ENCODE assay signal across 1 fruit fly cellular context in the genomic region with DNA sequence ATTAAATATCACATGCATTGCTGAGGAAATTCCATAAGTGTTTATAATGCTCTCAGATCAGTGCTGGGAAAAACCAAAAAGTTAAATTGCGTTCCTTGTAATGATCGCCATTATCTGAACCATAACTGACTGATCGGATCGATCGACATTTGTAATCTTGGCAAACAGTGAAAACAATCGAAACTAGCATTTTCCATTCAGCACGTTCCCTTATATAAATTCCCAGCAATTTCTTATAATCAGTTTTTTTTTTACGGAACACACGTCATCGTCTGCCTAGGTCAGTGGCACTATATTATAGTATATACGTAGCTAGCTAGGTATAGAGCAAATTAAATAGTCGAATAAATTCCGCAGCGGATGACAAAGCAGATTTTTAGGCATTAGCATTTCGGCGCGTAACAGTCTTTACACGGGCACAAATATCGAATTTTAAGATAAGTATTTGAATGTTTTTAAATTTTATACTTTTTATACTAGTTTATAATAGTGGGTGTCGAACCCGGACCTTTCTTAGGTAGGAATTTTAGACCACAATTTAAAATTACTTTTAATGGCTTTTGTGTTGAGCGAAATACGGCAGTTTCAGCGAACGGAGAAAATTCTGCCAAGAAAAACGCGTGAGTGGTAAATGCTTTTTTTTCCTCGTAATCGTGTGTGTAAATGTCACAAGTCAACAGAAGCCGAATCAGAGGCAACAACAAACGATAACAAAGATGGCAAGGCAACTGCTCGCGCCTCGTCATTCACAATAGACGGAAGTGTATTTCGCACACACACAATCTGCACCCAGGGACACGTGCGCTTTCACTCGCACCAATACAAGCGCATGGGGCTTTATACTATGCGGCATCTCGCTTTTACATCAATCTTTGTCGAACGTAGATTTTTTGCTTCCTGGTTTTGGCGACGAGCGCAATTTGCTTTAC.
TF ChIP-seq lines count a peak whose summit lies in the region.

No protein-coding gene starts in this region.

TF ChIP-seq in whole organism, embryonic, 481 proteins besides CTCF, POLR2A, EP300 and RAD21 (continued from another document and continues in another):
- no peak for TF ChIP-seq CG6854 (GFP tag; optimal IDR thresholded peaks at IDR 0.05; lab: Kevin White, UChicago)
- peak; percentile 35 for TF ChIP-seq lab (GFP tag; optimal IDR thresholded peaks at IDR 0.05; lab: Kevin White, UChicago)
- TF ChIP-seq cas (GFP tag; IDR thresholded peaks at IDR 0.05; lab: Robert Waterston, UW): no peak
- 0 out of 2 replicates have a peak, but pooled peaks have one; percentile 47 for TF ChIP-seq Atf6 (GFP tag; IDR thresholded peaks at IDR 0.05; lab: Robert Waterston, UW)
- TF ChIP-seq insv (GFP tag; optimal IDR thresholded peaks at IDR 0.05; lab: Kevin White, UChicago): no peak
- no peak for TF ChIP-seq CG15479 (GFP tag; optimal IDR thresholded peaks at IDR 0.05; lab: Kevin White, UChicago)
- no peak for TF ChIP-seq CG15514 (GFP tag; optimal IDR thresholded peaks at IDR 0.05; lab: Kevin White, UChicago)
- TF ChIP-seq sd (tag; optimal IDR thresholded peaks at IDR 0.05; lab: Kevin White, UChicago): peak; percentile 73
- no peak for TF ChIP-seq CG10565 (GFP tag; optimal IDR thresholded peaks at IDR 0.05; lab: Kevin White, UChicago)
- no peak for TF ChIP-seq Sry-δ (GFP tag; optimal IDR thresholded peaks at IDR 0.05; lab: Kevin White, UChicago)
- no peak for TF ChIP-seq Six4 (GFP tag; optimal IDR thresholded peaks at IDR 0.05; lab: Kevin White, UChicago)
- no peak for TF ChIP-seq emc (GFP tag; optimal IDR thresholded peaks at IDR 0.05; lab: Kevin White, UChicago)
- no peak for TF ChIP-seq Taf1 (GFP tag; IDR thresholded peaks at IDR 0.05; lab: Robert Waterston, UW)
- TF ChIP-seq dati (GFP tag; IDR thresholded peaks at IDR 0.05; lab: Robert Waterston, UW): no peak
- no peak for TF ChIP-seq Dfd (GFP tag; optimal IDR thresholded peaks at IDR 0.05; lab: Kevin White, UChicago)
- TF ChIP-seq sna (GFP tag; IDR thresholded peaks at IDR 0.05; lab: Robert Waterston, UW; ENCODE audit: partially characterized antibody): no peak
- peak; percentile 27; the same call in 1 of the 2 replicates for TF ChIP-seq Xrp1 (GFP tag; IDR thresholded peaks at IDR 0.05; lab: Robert Waterston, UW)
- TF ChIP-seq CG6175 (GFP tag; IDR thresholded peaks at IDR 0.05; lab: Robert Waterston, UW): peak; percentile 68; the same call in 2 of the 3 replicates
- TF ChIP-seq CG9817 (tag; optimal IDR thresholded peaks at IDR 0.05; lab: Kevin White, UChicago): no peak
- TF ChIP-seq Lpt (GFP tag; optimal IDR thresholded peaks at IDR 0.05; lab: Kevin White, UChicago): no peak
- no peak for TF ChIP-seq CG9609 (GFP tag; optimal IDR thresholded peaks at IDR 0.05; lab: Kevin White, UChicago)
- no peak for TF ChIP-seq pfk (GFP tag; optimal IDR thresholded peaks at IDR 0.05; lab: Kevin White, UChicago)
- TF ChIP-seq CG7963 (GFP tag; IDR thresholded peaks at IDR 0.05; lab: Robert Waterston, UW; ENCODE audit: partially characterized antibody): no peak
- no peak for TF ChIP-seq CG5953 (GFP tag; IDR thresholded peaks at IDR 0.05; lab: Robert Waterston, UW)
- TF ChIP-seq CG13287 (GFP tag; IDR thresholded peaks at IDR 0.05; lab: Robert Waterston, UW; ENCODE audit: partially characterized antibody): no peak
- TF ChIP-seq CG12769 (tag; optimal IDR thresholded peaks at IDR 0.05; lab: Kevin White, UChicago): peak; percentile 40
- peak; percentile 74 for TF ChIP-seq cwo (GFP tag; optimal IDR thresholded peaks at IDR 0.05; lab: Kevin White, UChicago)
- no peak for TF ChIP-seq Doc3 (GFP tag; IDR thresholded peaks at IDR 0.05; lab: Robert Waterston, UW; ENCODE audit: partially characterized antibody)
- no peak for TF ChIP-seq CG10366 (GFP tag; IDR thresholded peaks at IDR 0.05; lab: Robert Waterston, UW)
- TF ChIP-seq Poxn (GFP tag; IDR thresholded peaks at IDR 0.05; lab: Robert Waterston, UW): no peak
- no peak for TF ChIP-seq NFAT (GFP tag; IDR thresholded peaks at IDR 0.05; lab: Robert Waterston, UW)
- no peak for TF ChIP-seq tgo (GFP tag; IDR thresholded peaks at IDR 0.05; lab: Robert Waterston, UW)
- TF ChIP-seq CG4328 (GFP tag; optimal IDR thresholded peaks at IDR 0.05; lab: Kevin White, UChicago): no peak
- no peak for TF ChIP-seq wdn (GFP tag; IDR thresholded peaks at IDR 0.05; lab: Robert Waterston, UW)
- no peak for TF ChIP-seq kay (GFP tag; optimal IDR thresholded peaks at IDR 0.05; lab: Kevin White, UChicago)
- TF ChIP-seq Hr78 (GFP tag; optimal IDR thresholded peaks at IDR 0.05; lab: Kevin White, UChicago): no peak
- TF ChIP-seq ind (GFP tag; optimal IDR thresholded peaks at IDR 0.05; lab: Kevin White, UChicago): no peak
- no peak for TF ChIP-seq CG6254 (GFP tag; optimal IDR thresholded peaks at IDR 0.05; lab: Kevin White, UChicago)
- no peak for TF ChIP-seq ems (GFP tag; optimal IDR thresholded peaks at IDR 0.05; lab: Kevin White, UChicago)
- no peak for TF ChIP-seq CG14667 (GFP tag; IDR thresholded peaks at IDR 0.05; lab: Robert Waterston, UW)
- no peak for TF ChIP-seq CG11093 (GFP tag; IDR thresholded peaks at IDR 0.05; lab: Robert Waterston, UW)
- TF ChIP-seq nmo (GFP tag; optimal IDR thresholded peaks at IDR 0.05; lab: Kevin White, UChicago): no peak
- TF ChIP-seq CG9876 (GFP tag; optimal IDR thresholded peaks at IDR 0.05; lab: Kevin White, UChicago): no peak
- TF ChIP-seq oc (tag; optimal IDR thresholded peaks at IDR 0.05; lab: Kevin White, UChicago): no peak
- no peak for TF ChIP-seq CG11504 (tag; optimal IDR thresholded peaks at IDR 0.05; lab: Kevin White, UChicago)
- no peak for TF ChIP-seq CG17912 (GFP tag; optimal IDR thresholded peaks at IDR 0.05; lab: Kevin White, UChicago)
- TF ChIP-seq CG4820 (GFP tag; optimal IDR thresholded peaks at IDR 0.05; lab: Kevin White, UChicago): no peak
- no peak for TF ChIP-seq dm (GFP tag; optimal IDR thresholded peaks at IDR 0.05; lab: Kevin White, UChicago)
- TF ChIP-seq CG8478 (optimal IDR thresholded peaks at IDR 0.05; lab: Kevin White, UChicago): no peak
- no peak for TF ChIP-seq Hr39 (optimal IDR thresholded peaks at IDR 0.05; lab: Kevin White, UChicago)
- no peak for TF ChIP-seq eve (GFP tag; optimal IDR thresholded peaks at IDR 0.05; lab: Kevin White, UChicago)
- TF ChIP-seq Nf-YA (GFP tag; IDR thresholded peaks at IDR 0.05; lab: Robert Waterston, UW): no peak
- TF ChIP-seq Hr3 (GFP tag; optimal IDR thresholded peaks at IDR 0.05; lab: Kevin White, UChicago): no peak
- TF ChIP-seq Sox100B (GFP tag; optimal IDR thresholded peaks at IDR 0.05; lab: Kevin White, UChicago): no peak
- TF ChIP-seq usp (GFP tag; optimal IDR thresholded peaks at IDR 0.05; lab: Kevin White, UChicago): no peak
- TF ChIP-seq gcm2 (GFP tag; optimal IDR thresholded peaks at IDR 0.05; lab: Kevin White, UChicago): no peak
- TF ChIP-seq CG5180 (GFP tag; optimal IDR thresholded peaks at IDR 0.05; lab: Kevin White, UChicago): no peak
- peak; percentile 13 for TF ChIP-seq Deaf1 (tag; optimal IDR thresholded peaks at IDR 0.05; lab: Kevin White, UChicago)
- no peak for TF ChIP-seq Hsf (GFP tag; optimal IDR thresholded peaks at IDR 0.05; lab: Kevin White, UChicago)
- TF ChIP-seq CG12659 (GFP tag; optimal IDR thresholded peaks at IDR 0.05; lab: Kevin White, UChicago): no peak
- no peak for TF ChIP-seq lola (GFP tag; optimal IDR thresholded peaks at IDR 0.05; lab: Kevin White, UChicago)
- no peak for TF ChIP-seq CG5245 (GFP tag; optimal IDR thresholded peaks at IDR 0.05; lab: Kevin White, UChicago)
- TF ChIP-seq Scr (GFP tag; IDR thresholded peaks at IDR 0.05; lab: Robert Waterston, UW; ENCODE audit: partially characterized antibody): no peak
- no peak for TF ChIP-seq Atf-2 (GFP tag; optimal IDR thresholded peaks at IDR 0.05; lab: Kevin White, UChicago)
- no peak for TF ChIP-seq CG3838 (GFP tag; optimal IDR thresholded peaks at IDR 0.05; lab: Kevin White, UChicago)
- no peak for TF ChIP-seq CG31388 (GFP tag; optimal IDR thresholded peaks at IDR 0.05; lab: Kevin White, UChicago)
- no peak for TF ChIP-seq CG12942 (GFP tag; optimal IDR thresholded peaks at IDR 0.05; lab: Kevin White, UChicago)
- no peak for TF ChIP-seq CG15696 (tag; optimal IDR thresholded peaks at IDR 0.05; lab: Kevin White, UChicago)
- TF ChIP-seq Ravus (GFP tag; IDR thresholded peaks at IDR 0.05; lab: Robert Waterston, UW): no peak
- TF ChIP-seq HmgD (GFP tag; optimal IDR thresholded peaks at IDR 0.05; lab: Kevin White, UChicago): no peak
- TF ChIP-seq Dbx (GFP tag; IDR thresholded peaks at IDR 0.05; lab: Robert Waterston, UW): no peak
- TF ChIP-seq gsb-n (tag; optimal IDR thresholded peaks at IDR 0.05; lab: Kevin White, UChicago): no peak
- TF ChIP-seq CG2202 (tag; optimal IDR thresholded peaks at IDR 0.05; lab: Kevin White, UChicago): no peak
- no peak for TF ChIP-seq kni (GFP tag; optimal IDR thresholded peaks at IDR 0.05; lab: Kevin White, UChicago)
- TF ChIP-seq C15 (GFP tag; IDR thresholded peaks at IDR 0.05; lab: Robert Waterston, UW): no peak
- TF ChIP-seq row (GFP tag; IDR thresholded peaks at IDR 0.05; lab: Robert Waterston, UW): no peak
- TF ChIP-seq CG8281 (tag; optimal IDR thresholded peaks at IDR 0.05; lab: Kevin White, UChicago): no peak
- TF ChIP-seq ERR (GFP tag; optimal IDR thresholded peaks at IDR 0.05; lab: Kevin White, UChicago): no peak
- no peak for TF ChIP-seq BtbVII (GFP tag; optimal IDR thresholded peaks at IDR 0.05; lab: Kevin White, UChicago)
- no peak for TF ChIP-seq CG33213 (GFP tag; optimal IDR thresholded peaks at IDR 0.05; lab: Kevin White, UChicago)
- no peak for TF ChIP-seq gcm (GFP tag; optimal IDR thresholded peaks at IDR 0.05; lab: Kevin White, UChicago)
- no peak for TF ChIP-seq btn (GFP tag; optimal IDR thresholded peaks at IDR 0.05; lab: Kevin White, UChicago)
- no peak for TF ChIP-seq inv (GFP tag; IDR thresholded peaks at IDR 0.05; lab: Robert Waterston, UW; ENCODE audit: partially characterized antibody)
- no peak for TF ChIP-seq ATbp (GFP tag; optimal IDR thresholded peaks at IDR 0.05; lab: Kevin White, UChicago)
- no peak for TF ChIP-seq E2f1 (GFP tag; IDR thresholded peaks at IDR 0.05; lab: Robert Waterston, UW)
- TF ChIP-seq CG16863 (GFP tag; optimal IDR thresholded peaks at IDR 0.05; lab: Kevin White, UChicago): no peak
- TF ChIP-seq danr (GFP tag; IDR thresholded peaks at IDR 0.05; lab: Robert Waterston, UW): no peak
- no peak for TF ChIP-seq bcd (GFP tag; optimal IDR thresholded peaks at IDR 0.05; lab: Kevin White, UChicago)
- no peak for TF ChIP-seq CG10654 (GFP tag; optimal IDR thresholded peaks at IDR 0.05; lab: Kevin White, UChicago)
- TF ChIP-seq Hmx (GFP tag; optimal IDR thresholded peaks at IDR 0.05; lab: Kevin White, UChicago): no peak
- TF ChIP-seq Blimp-1 (GFP tag; optimal IDR thresholded peaks at IDR 0.05; lab: Kevin White, UChicago): no peak
- TF ChIP-seq CG6791 (GFP tag; IDR thresholded peaks at IDR 0.05; lab: Robert Waterston, UW; ENCODE audit: partially characterized antibody): no peak
- no peak for TF ChIP-seq fd3F (GFP tag; optimal IDR thresholded peaks at IDR 0.05; lab: Kevin White, UChicago)
- no peak for TF ChIP-seq pnt (GFP tag; optimal IDR thresholded peaks at IDR 0.05; lab: Kevin White, UChicago)
- TF ChIP-seq Dip3 (GFP tag; optimal IDR thresholded peaks at IDR 0.05; lab: Kevin White, UChicago): no peak
- TF ChIP-seq Rfx (GFP tag; IDR thresholded peaks at IDR 0.05; lab: Robert Waterston, UW): peak; percentile 24; the same call in 1 of the 2 replicates
- TF ChIP-seq Jarid2 (GFP tag; optimal IDR thresholded peaks at IDR 0.05; lab: Kevin White, UChicago): no peak
- TF ChIP-seq vnd (GFP tag; IDR thresholded peaks at IDR 0.05; lab: Robert Waterston, UW; ENCODE audit: partially characterized antibody): 0 out of 3 replicates have a peak, but pooled peaks have one; percentile 28
- no peak for TF ChIP-seq HHEX (GFP tag; optimal IDR thresholded peaks at IDR 0.05; lab: Kevin White, UChicago)
- peak; percentile 33; the same call in 1 of the 2 replicates for TF ChIP-seq Drgx (GFP tag; IDR thresholded peaks at IDR 0.05; lab: Robert Waterston, UW)
- no peak for TF ChIP-seq sc (optimal IDR thresholded peaks at IDR 0.05; lab: Kevin White, UChicago)
- no peak for TF ChIP-seq sc (GFP tag; optimal IDR thresholded peaks at IDR 0.05; lab: Kevin White, UChicago)
- TF ChIP-seq ase (GFP tag; IDR thresholded peaks at IDR 0.05; lab: Robert Waterston, UW): no peak
- no peak for TF ChIP-seq Fer2 (tag; optimal IDR thresholded peaks at IDR 0.05; lab: Kevin White, UChicago)
- TF ChIP-seq CG3281 (GFP tag; optimal IDR thresholded peaks at IDR 0.05; lab: Kevin White, UChicago): no peak
- TF ChIP-seq odd (GFP tag; optimal IDR thresholded peaks at IDR 0.05; lab: Kevin White, UChicago): no peak
- TF ChIP-seq CG1792 (GFP tag; optimal IDR thresholded peaks at IDR 0.05; lab: Kevin White, UChicago): no peak
- no peak for TF ChIP-seq CG7745 (tag; optimal IDR thresholded peaks at IDR 0.05; lab: Kevin White, UChicago)
- no peak for TF ChIP-seq maf-S (GFP tag; optimal IDR thresholded peaks at IDR 0.05; lab: Kevin White, UChicago)
- no peak for TF ChIP-seq CG13424 (tag; optimal IDR thresholded peaks at IDR 0.05; lab: Kevin White, UChicago)
- TF ChIP-seq CG7372 (GFP tag; IDR thresholded peaks at IDR 0.05; lab: Robert Waterston, UW): no peak
- TF ChIP-seq CG11085 (GFP tag; IDR thresholded peaks at IDR 0.05; lab: Robert Waterston, UW): no peak
- TF ChIP-seq trh (GFP tag; optimal IDR thresholded peaks at IDR 0.05; lab: Kevin White, UChicago): no peak
- TF ChIP-seq CG12236 (GFP tag; optimal IDR thresholded peaks at IDR 0.05; lab: Kevin White, UChicago): no peak
- TF ChIP-seq Dip2 (GFP tag; IDR thresholded peaks at IDR 0.05; lab: Robert Waterston, UW): no peak
- no peak for TF ChIP-seq CG16815 (GFP tag; optimal IDR thresholded peaks at IDR 0.05; lab: Kevin White, UChicago)
- no peak for TF ChIP-seq CG12104 (GFP tag; optimal IDR thresholded peaks at IDR 0.05; lab: Kevin White, UChicago)
- TF ChIP-seq hbn (GFP tag; IDR thresholded peaks at IDR 0.05; lab: Robert Waterston, UW; ENCODE audit: partially characterized antibody): no peak
- TF ChIP-seq stc (GFP tag; IDR thresholded peaks at IDR 0.05; lab: Robert Waterston, UW): no peak
- no peak for TF ChIP-seq CG18764 (GFP tag; optimal IDR thresholded peaks at IDR 0.05; lab: Kevin White, UChicago)
- no peak for TF ChIP-seq H15 (GFP tag; IDR thresholded peaks at IDR 0.05; lab: Robert Waterston, UW)
- no peak for TF ChIP-seq unpg (GFP tag; optimal IDR thresholded peaks at IDR 0.05; lab: Kevin White, UChicago)
- no peak for TF ChIP-seq Abd-B (GFP tag; optimal IDR thresholded peaks at IDR 0.05; lab: Kevin White, UChicago)
- no peak for TF ChIP-seq gsb (GFP tag; IDR thresholded peaks at IDR 0.05; lab: Robert Waterston, UW)
- no peak for TF ChIP-seq CG32767 (GFP tag; IDR thresholded peaks at IDR 0.05; lab: Robert Waterston, UW)
- peak; percentile 16 for TF ChIP-seq HmgZ (tag; optimal IDR thresholded peaks at IDR 0.05; lab: Kevin White, UChicago)
- TF ChIP-seq CG4404 (GFP tag; IDR thresholded peaks at IDR 0.05; lab: Robert Waterston, UW): no peak
